Worm (Caenorhabditis elegans): ENCODE measurements around the gene T07F8.1.

DNA sequence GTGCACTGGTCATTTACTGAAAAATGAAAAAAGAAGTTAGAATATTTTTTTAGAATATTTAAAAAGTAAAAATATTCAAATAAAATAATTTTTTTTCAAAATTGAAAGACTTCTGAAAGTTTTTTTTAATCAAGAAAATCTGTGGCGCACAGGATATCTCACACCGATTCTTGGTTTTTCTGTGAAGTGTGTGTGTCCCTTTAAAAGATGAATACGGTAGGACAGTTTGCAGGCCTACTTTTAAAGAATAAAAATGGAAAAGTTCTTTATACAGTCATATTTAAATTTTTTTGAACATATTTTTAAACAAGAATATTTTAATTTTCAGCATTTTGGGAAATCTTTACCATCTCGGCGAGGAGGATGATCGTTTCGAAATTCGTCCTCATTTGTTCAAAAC lies 49.6 kb upstream of the T07F8.1 start, which contains the start of gene mct-5:
- TF ChIP-seq elt-1 (tag; optimal IDR thresholded peaks at IDR 0.05) (no peak), nhr-11 (tag; optimal IDR thresholded peaks at IDR 0.05) (no peak), mdl-1 (tag; optimal IDR thresholded peaks at IDR 0.05) (no peak), ama-1 (optimal IDR thresholded peaks at IDR 0.05) (no peak), unc-55 (GFP tag; optimal IDR thresholded peaks at IDR 0.05) (no peak), nhr-77 (tag; optimal IDR thresholded peaks at IDR 0.05) (no peak), alr-1 (tag; optimal IDR thresholded peaks at IDR 0.05) (no peak), zag-1 (tag; optimal IDR thresholded peaks at IDR 0.05) (no peak), nhr-21 (tag; optimal IDR thresholded peaks at IDR 0.05) (no peak)

All from whole organism, L2 larva.